Worm (Caenorhabditis elegans): ENCODE measurements around the gene F55H2.7.

Gene F55H2.7

DNA sequence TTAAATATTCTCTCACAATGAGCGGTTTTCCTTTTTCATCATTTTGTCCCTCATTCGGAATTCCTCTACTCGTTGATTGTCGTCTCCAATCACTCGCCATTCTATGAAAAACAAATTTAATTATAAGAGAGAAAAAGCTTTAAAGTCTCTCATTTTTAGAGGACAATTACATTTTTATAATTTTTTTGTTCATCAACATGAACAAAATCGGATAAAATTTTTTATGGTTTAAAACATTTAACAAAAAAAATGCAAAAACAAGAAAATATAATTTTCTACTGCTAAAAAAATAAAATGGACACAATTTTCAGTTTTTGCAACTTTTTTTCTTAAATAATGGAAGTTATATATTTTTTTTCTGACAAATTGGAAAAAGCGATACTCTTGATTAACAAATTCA is at the start of gene F55H2.7:
TSS of gene F55H2.7 (minus strand) at position 101 of the 400 bp plus-strand sequence.
- TF ChIP-seq crh-2 (tag; optimal IDR thresholded peaks at IDR 0.05): no peak
- no peak for TF ChIP-seq unc-62 (GFP tag; optimal IDR thresholded peaks at IDR 0.05)
- TF ChIP-seq ZK546.5 (tag; optimal IDR thresholded peaks at IDR 0.05): no peak
- no peak for TF ChIP-seq elt-3 (tag; optimal IDR thresholded peaks at IDR 0.05)
- TF ChIP-seq egl-27 (tag; optimal IDR thresholded peaks at IDR 0.05): no peak
- no peak for TF ChIP-seq ztf-4 (tag; optimal IDR thresholded peaks at IDR 0.05)
- no peak for TF ChIP-seq F13H6.1 (tag; optimal IDR thresholded peaks at IDR 0.05)
- no peak for TF ChIP-seq nhr-25 (tag; optimal IDR thresholded peaks at IDR 0.05)
- no peak for TF ChIP-seq lin-39 (tag; optimal IDR thresholded peaks at IDR 0.05)
- no peak for TF ChIP-seq ztf-1 (GFP tag; conservative IDR thresholded peaks at IDR 0.05)
- no peak for TF ChIP-seq lin-11 (tag; optimal IDR thresholded peaks at IDR 0.05)
- TF ChIP-seq ceh-82 (tag; optimal IDR thresholded peaks at IDR 0.05): no peak
- TF ChIP-seq peb-1 (tag; optimal IDR thresholded peaks at IDR 0.05): no peak
- no peak for TF ChIP-seq unc-55 (GFP tag; optimal IDR thresholded peaks at IDR 0.05)

DNA sequence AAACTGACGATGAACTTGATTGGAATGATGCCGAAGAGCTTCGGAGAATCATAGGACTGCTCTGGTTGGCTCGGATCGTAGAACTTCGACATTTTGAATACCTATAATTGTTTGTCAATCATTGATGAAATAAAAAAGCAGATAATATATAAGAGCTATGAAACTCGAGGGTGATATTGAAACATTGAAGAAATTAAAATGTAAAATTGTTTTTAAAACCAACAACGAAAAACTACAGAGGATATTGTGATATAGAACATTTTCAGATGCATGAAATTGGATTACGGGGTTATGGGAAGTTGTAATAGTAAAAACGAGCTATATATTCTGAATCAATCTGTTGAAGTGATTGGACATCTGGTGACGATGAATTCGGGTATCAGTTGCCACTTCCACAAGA is 48.4 kb upstream of the F55H2.7 start, which contains the start of gene C48B4.10:
TSS of gene C48B4.10 (minus strand) at position 101 of the 400 bp plus-strand sequence.
- TF ChIP-seq unc-62 (GFP tag; optimal IDR thresholded peaks at IDR 0.05): no peak
- no peak for TF ChIP-seq crh-2 (tag; optimal IDR thresholded peaks at IDR 0.05)
- TF ChIP-seq zag-1 (tag; optimal IDR thresholded peaks at IDR 0.05): no peak

ce11 chrIII:9563235-9563634 is 47.2 kb upstream of the F55H2.7 start, which contains the start of gene C48B4.9:
Gene C48B4.9, minus strand, starts transcription at chrIII:9563335.
- TF ChIP-seq mab-5 (tag; optimal IDR thresholded peaks at IDR 0.05): no peak
- TF ChIP-seq nhr-21 (tag; optimal IDR thresholded peaks at IDR 0.05): no peak
- no peak for TF ChIP-seq elt-1 (tag; optimal IDR thresholded peaks at IDR 0.05)
- no peak for TF ChIP-seq nhr-129 (tag; optimal IDR thresholded peaks at IDR 0.05)
- no peak for TF ChIP-seq R02D3.7 (tag; optimal IDR thresholded peaks at IDR 0.05)
- no peak for TF ChIP-seq ztf-4 (tag; optimal IDR thresholded peaks at IDR 0.05)
- TF ChIP-seq zag-1 (tag; optimal IDR thresholded peaks at IDR 0.05): no peak
- TF ChIP-seq snpc-4 (tag; optimal IDR thresholded peaks at IDR 0.05): no peak

- no peak for TF ChIP-seq sem-4 (tag; optimal IDR thresholded peaks at IDR 0.05)
- no peak for TF ChIP-seq Y55F3AM.14 (GFP tag; optimal IDR thresholded peaks at IDR 0.05)
- TF ChIP-seq elt-1 (tag; optimal IDR thresholded peaks at IDR 0.05): no peak
- TF ChIP-seq mab-5 (tag; optimal IDR thresholded peaks at IDR 0.05): no peak
- TF ChIP-seq zag-1 (tag; optimal IDR thresholded peaks at IDR 0.05): no peak
- no peak for TF ChIP-seq nhr-25 (tag; optimal IDR thresholded peaks at IDR 0.05)
- TF ChIP-seq alr-1 (tag; optimal IDR thresholded peaks at IDR 0.05): no peak
- TF ChIP-seq nhr-77 (tag; optimal IDR thresholded peaks at IDR 0.05): no peak
- no peak for TF ChIP-seq nhr-129 (tag; optimal IDR thresholded peaks at IDR 0.05)
- TF ChIP-seq elt-3 (tag; optimal IDR thresholded peaks at IDR 0.05): no peak
- no peak for TF ChIP-seq dmd-4 (tag; optimal IDR thresholded peaks at IDR 0.05)
These were observed 45.1 kb upstream of the F55H2.7 start, which contains the start of gene C48B4.8 for ce11 chrIII:9561158-9561557. Gene C48B4.8, minus strand, starts transcription at chrIII:9561258.

DNA sequence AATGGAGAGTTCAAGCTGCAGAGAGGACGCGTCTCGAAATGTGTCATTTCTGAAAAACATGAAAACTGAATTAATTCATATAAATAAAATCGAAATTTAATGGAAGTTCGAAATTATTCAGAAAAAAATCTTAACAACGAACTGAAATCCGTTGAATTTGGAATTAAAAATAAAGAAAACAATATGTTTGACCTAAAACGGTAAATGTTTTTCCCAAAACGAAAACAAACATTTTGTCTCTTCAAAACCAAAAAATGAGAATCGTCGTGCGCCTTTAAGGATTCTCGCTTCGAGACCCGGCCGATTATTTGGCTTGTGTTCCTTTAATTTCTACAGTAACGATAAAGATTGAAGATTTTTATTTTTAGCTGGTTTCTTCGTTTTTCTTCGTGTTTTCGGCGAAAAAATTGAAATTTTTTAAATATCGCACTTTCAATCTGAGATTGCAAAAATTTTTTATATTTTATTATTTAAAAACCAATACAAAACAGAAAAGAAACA is 43.4 kb upstream of the F55H2.7 start, which contains the start of gene C48B4.7:
TSS of gene C48B4.7 (minus strand) at position 51 of the 501 bp plus-strand sequence.
- TF ChIP-seq Y55F3AM.14 (GFP tag; optimal IDR thresholded peaks at IDR 0.05): no peak
- no peak for TF ChIP-seq gmeb-1 (tag; optimal IDR thresholded peaks at IDR 0.05)
- TF ChIP-seq dmd-4 (tag; optimal IDR thresholded peaks at IDR 0.05): no peak
- no peak for TF ChIP-seq lsy-2 (tag; optimal IDR thresholded peaks at IDR 0.05)
- no peak for TF ChIP-seq nhr-11 (tag; optimal IDR thresholded peaks at IDR 0.05)
- no peak for TF ChIP-seq lin-39 (tag; optimal IDR thresholded peaks at IDR 0.05)
- TF ChIP-seq zag-1 (tag; optimal IDR thresholded peaks at IDR 0.05): no peak
- TF ChIP-seq sem-4 (tag; optimal IDR thresholded peaks at IDR 0.05): no peak
- TF ChIP-seq R02D3.7 (tag; optimal IDR thresholded peaks at IDR 0.05): no peak
- no peak for TF ChIP-seq ztf-4 (tag; optimal IDR thresholded peaks at IDR 0.05)
- no peak for TF ChIP-seq nhr-77 (tag; optimal IDR thresholded peaks at IDR 0.05)
- no peak for TF ChIP-seq ceh-16 (tag; optimal IDR thresholded peaks at IDR 0.05)
- TF ChIP-seq ztf-1 (GFP tag; conservative IDR thresholded peaks at IDR 0.05): no peak
- TF ChIP-seq ZK546.5 (tag; optimal IDR thresholded peaks at IDR 0.05): no peak
- TF ChIP-seq unc-39 (tag; optimal IDR thresholded peaks at IDR 0.05): no peak
- no peak for TF ChIP-seq elt-3 (tag; optimal IDR thresholded peaks at IDR 0.05)
- TF ChIP-seq egl-27 (tag; optimal IDR thresholded peaks at IDR 0.05): no peak
- TF ChIP-seq mab-5 (tag; optimal IDR thresholded peaks at IDR 0.05): no peak
- no peak for TF ChIP-seq C34F6.9 (tag; optimal IDR thresholded peaks at IDR 0.05)
- no peak for TF ChIP-seq lin-13 (GFP tag; optimal IDR thresholded peaks at IDR 0.05)

All from whole organism, L2 larva.